Fruit fly (Drosophila melanogaster): Measurements from ENCODE around the gene CG32119.
A peak's percentile ranks its signal among the peaks of the same experiment; 100 is the strongest.

CG32119 gene

dm6 chr3L:13248602-13249001 lies at the start of gene CG32119:
CG32119 (minus strand) TSS chr3L:13248702.
- no peak for TF ChIP-seq CG11723 (GFP tag; optimal IDR thresholded peaks at IDR 0.05)
- no peak for TF ChIP-seq CG5953 (GFP tag; IDR thresholded peaks at IDR 0.05)
- no peak for TF ChIP-seq lmd (GFP tag; IDR thresholded peaks at IDR 0.05)
- TF ChIP-seq CG12744 (GFP tag; optimal IDR thresholded peaks at IDR 0.05): no peak
- TF ChIP-seq CG10321 (GFP tag; IDR thresholded peaks at IDR 0.05): no peak
- TF ChIP-seq H15 (GFP tag; IDR thresholded peaks at IDR 0.05): no peak

dm6 chr3L:13296760-13297159 lies 48.3 kb upstream of the CG32119 start, which contains the start of gene Sfp70A4:
Sfp70A4 (minus strand) TSS chr3L:13296860.
- TF ChIP-seq CrebB (tag; optimal IDR thresholded peaks at IDR 0.05) (no peak), slp2 (GFP tag; optimal IDR thresholded peaks at IDR 0.05) (no peak)

dm6 chr3L:13295675-13296074 lies 47.2 kb upstream of the CG32119 start:
- peak; percentile 25 for TF ChIP-seq D (optimal IDR thresholded peaks at IDR 0.05)
- TF ChIP-seq D (GFP tag; optimal IDR thresholded peaks at IDR 0.05): no peak
- no peak for TF ChIP-seq prd (optimal IDR thresholded peaks at IDR 0.05)
- TF ChIP-seq prd (GFP tag; IDR thresholded peaks at IDR 0.05): peak; percentile 77; the same call in 2 of the 3 replicates
- no peak for TF ChIP-seq dysf (GFP tag; IDR thresholded peaks at IDR 0.05)
- peak; percentile 50; the same call in 1 of the 2 replicates for TF ChIP-seq CG8765 (GFP tag; IDR thresholded peaks at IDR 0.05)
- TF ChIP-seq phol (tag; optimal IDR thresholded peaks at IDR 0.05): no peak
- 0 out of 3 replicates have a peak, but pooled peaks have one; percentile 29 for TF ChIP-seq ci (GFP tag; IDR thresholded peaks at IDR 0.05)
- peak; percentile 13 for TF ChIP-seq CG8924 (tag; optimal IDR thresholded peaks at IDR 0.05)
- TF ChIP-seq Med (GFP tag): peak; percentile 41
- peak; percentile 36 for TF ChIP-seq dmrt11E (tag; optimal IDR thresholded peaks at IDR 0.05)
- no peak for TF ChIP-seq CG6765 (GFP tag; optimal IDR thresholded peaks at IDR 0.05)
- no peak for TF ChIP-seq CG9437 (GFP tag; optimal IDR thresholded peaks at IDR 0.05)
- TF ChIP-seq chn (GFP tag; optimal IDR thresholded peaks at IDR 0.05): peak; percentile 11
- no peak for TF ChIP-seq jing (GFP tag; optimal IDR thresholded peaks at IDR 0.05)
- no peak for TF ChIP-seq crc (GFP tag; optimal IDR thresholded peaks at IDR 0.05)
- TF ChIP-seq CG4404 (GFP tag; IDR thresholded peaks at IDR 0.05): peak; percentile 62
- TF ChIP-seq CG8089 (GFP tag; optimal IDR thresholded peaks at IDR 0.05): peak; percentile 27
- TF ChIP-seq tio (GFP tag; optimal IDR thresholded peaks at IDR 0.05): peak; percentile 9
- peak; percentile 46; the same call in 1 of the 3 replicates for TF ChIP-seq zfh1 (GFP tag; IDR thresholded peaks at IDR 0.05)
- peak; percentile 6 for TF ChIP-seq Sox102F (GFP tag; optimal IDR thresholded peaks at IDR 0.05)
- peak; percentile 28 for TF ChIP-seq gem (tag; optimal IDR thresholded peaks at IDR 0.05)
- 0 out of 2 replicates have a peak, but pooled peaks have one; percentile 30 for TF ChIP-seq sisA (GFP tag; IDR thresholded peaks at IDR 0.05)
- TF ChIP-seq ara (GFP tag; IDR thresholded peaks at IDR 0.05): peak; percentile 14; the same call in 1 of the 2 replicates
- TF ChIP-seq CG30403 (GFP tag; optimal IDR thresholded peaks at IDR 0.05): peak; percentile 2
- no peak for TF ChIP-seq HLH4C (GFP tag; IDR thresholded peaks at IDR 0.05; ENCODE audit: partially characterized antibody)
- TF ChIP-seq Pdp1 (GFP tag; optimal IDR thresholded peaks at IDR 0.05): no peak
- no peak for TF ChIP-seq CG32532 (GFP tag; IDR thresholded peaks at IDR 0.05)
- TF ChIP-seq danr (GFP tag; IDR thresholded peaks at IDR 0.05): no peak
- TF ChIP-seq esg (GFP tag; conservative IDR thresholded peaks at IDR 0.05): no peak
- no peak for TF ChIP-seq CG14667 (GFP tag; IDR thresholded peaks at IDR 0.05)
- TF ChIP-seq CG18262 (tag; optimal IDR thresholded peaks at IDR 0.05): peak; percentile 8
- peak; percentile 10 for TF ChIP-seq CG1603 (tag; optimal IDR thresholded peaks at IDR 0.05)
- no peak for TF ChIP-seq Deaf1 (tag; optimal IDR thresholded peaks at IDR 0.05)
- TF ChIP-seq Chrac-16 (GFP tag; optimal IDR thresholded peaks at IDR 0.05): peak; percentile 12
- no peak for TF ChIP-seq gcm2 (GFP tag; optimal IDR thresholded peaks at IDR 0.05)
- TF ChIP-seq pan (optimal IDR thresholded peaks at IDR 0.05): no peak
- peak in 1 of 2 experiments; percentile 31 for TF ChIP-seq pan (GFP tag; optimal IDR thresholded peaks at IDR 0.05 in 1 of 2, IDR thresholded peaks at IDR 0.05 in 1 of 2)
- no peak for TF ChIP-seq tin (GFP tag; optimal IDR thresholded peaks at IDR 0.05)
- peak; percentile 17 for TF ChIP-seq Hsf (GFP tag; optimal IDR thresholded peaks at IDR 0.05)
- TF ChIP-seq sens (GFP tag): peak; percentile 86
- no peak for TF ChIP-seq ase (GFP tag; IDR thresholded peaks at IDR 0.05)

All from whole organism, embryonic.